Fruit fly (Drosophila melanogaster) whole organism, embryonic: Measurements from ENCODE around the gene CG34135.

ENCODE experiments used
- Antp ChIP-seq: fragments of 200-800 bp; sonication (Bioruptor generic); optimal IDR thresholded peaks from 3 replicates; lab custom pipeline; 2016; ENCODE audit warnings: missing biosample characterization, missing genetic modification characterization
- CG13296 ChIP-seq: fragments of 200-800 bp; sonication (Bioruptor generic); optimal IDR thresholded peaks from 3 replicates; lab custom pipeline; 2018; ENCODE audit warnings: missing biosample characterization, mild to moderate bottlenecking, missing genetic modification characterization
- CG32767 ChIP-seq: fragments of 200-800 bp; sonication (Bioruptor generic); IDR thresholded peaks from 2 replicates; pipeline ENCODE4 v1.3.6; 2022; ENCODE audit warnings: missing biosample characterization, missing genetic modification characterization
- CG34376 ChIP-seq: fragments of 200-800 bp; sonication (Bioruptor generic); optimal IDR thresholded peaks from 2 replicates; lab custom pipeline; 2018; ENCODE audit warnings: missing biosample characterization, mild to moderate bottlenecking, missing genetic modification characterization
- Ets97D ChIP-seq: fragments of 200-800 bp; sonication (Bioruptor generic); optimal IDR thresholded peaks from 3 replicates; lab custom pipeline; 2016; ENCODE audit warnings: missing biosample characterization, missing genetic modification characterization
- ab ChIP-seq: fragments of 200-800 bp; sonication (Bioruptor generic); optimal IDR thresholded peaks from 2 replicates; lab custom pipeline; 2016; ENCODE audit warnings: missing biosample characterization, missing genetic modification characterization
- emc ChIP-seq: fragments of 200-800 bp; sonication (Bioruptor generic); optimal IDR thresholded peaks from 2 replicates; lab custom pipeline; 2016; ENCODE audit warnings: missing biosample characterization, missing genetic modification characterization

dm6 chr3R:8725179-8725578 is 42.8 kb downstream of the CG34135 start, which contains the start of gene ouib:
- TF ChIP-seq CG32767: no peak
- TF ChIP-seq CG34376: no peak
- TF ChIP-seq CG13296 (GFP tag; lab: Kevin White, UChicago): no peak
- TF ChIP-seq Ets97D (GFP tag; lab: Kevin White, UChicago): no peak
- no peak for TF ChIP-seq Antp (GFP tag; lab: Kevin White, UChicago)
- TF ChIP-seq emc: no peak
- no peak for TF ChIP-seq ab (GFP tag; lab: Kevin White, UChicago)
